Fruit fly (Drosophila melanogaster): ENCODE data around the gene DIP-gamma.

Gene DIP-gamma

DNA sequence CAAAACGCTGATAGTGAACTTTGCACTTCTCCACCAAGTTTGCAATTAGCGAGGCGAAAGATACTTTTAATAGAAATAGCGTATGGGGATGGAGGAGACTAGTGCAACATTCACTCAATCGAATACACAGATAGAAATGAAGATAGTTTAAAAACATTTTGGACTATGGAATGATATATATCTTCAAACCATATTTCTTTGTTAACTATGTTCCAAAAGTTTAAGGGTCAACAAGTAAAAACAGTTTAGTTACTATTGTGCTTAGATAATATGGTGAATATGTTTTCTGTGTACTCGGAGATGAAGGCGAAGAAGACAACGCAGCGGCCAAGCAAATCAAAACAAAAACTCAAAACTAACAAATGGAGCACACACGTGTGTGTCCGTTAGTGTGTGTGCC is 66.0 kb downstream of the DIP-gamma start (continued):
- no peak for TF ChIP-seq Dip3 (GFP tag; optimal IDR thresholded peaks at IDR 0.05)
- TF ChIP-seq ara (GFP tag; IDR thresholded peaks at IDR 0.05), result peak; percentile 69; the same call in 1 of the 2 replicates
- TF ChIP-seq btn (GFP tag; optimal IDR thresholded peaks at IDR 0.05), result no peak
- TF ChIP-seq fd96Cb (tag; optimal IDR thresholded peaks at IDR 0.05), result peak; percentile 58
- no peak for TF ChIP-seq Hand (GFP tag; optimal IDR thresholded peaks at IDR 0.05)
- TF ChIP-seq Nf-YC (tag; optimal IDR thresholded peaks at IDR 0.05), result no peak
- TF ChIP-seq CG1792 (GFP tag; optimal IDR thresholded peaks at IDR 0.05), result no peak
- no peak for TF ChIP-seq ase (GFP tag; IDR thresholded peaks at IDR 0.05)
- TF ChIP-seq kay (GFP tag; optimal IDR thresholded peaks at IDR 0.05), result no peak
- no peak for TF ChIP-seq CG10565 (GFP tag; optimal IDR thresholded peaks at IDR 0.05)
- peak; percentile 39; the same call in 1 of the 2 replicates for TF ChIP-seq gsb (GFP tag; IDR thresholded peaks at IDR 0.05)
- TF ChIP-seq usp (GFP tag; optimal IDR thresholded peaks at IDR 0.05), result no peak
- TF ChIP-seq CG2116 (GFP tag; optimal IDR thresholded peaks at IDR 0.05), result no peak
- TF ChIP-seq chn (GFP tag; optimal IDR thresholded peaks at IDR 0.05), result no peak
- TF ChIP-seq Hmx (GFP tag; optimal IDR thresholded peaks at IDR 0.05), result no peak
- no peak for TF ChIP-seq Doc2 (GFP tag; IDR thresholded peaks at IDR 0.05)
- TF ChIP-seq tup (GFP tag; optimal IDR thresholded peaks at IDR 0.05), result no peak
- peak; percentile 64; the same call in 1 of the 2 replicates for TF ChIP-seq Awh (GFP tag; IDR thresholded peaks at IDR 0.05)
- TF ChIP-seq fu2 (GFP tag; optimal IDR thresholded peaks at IDR 0.05), result no peak
- TF ChIP-seq tio (GFP tag; optimal IDR thresholded peaks at IDR 0.05), result no peak
- no peak for TF ChIP-seq CrebB (tag; optimal IDR thresholded peaks at IDR 0.05)
- no peak for TF ChIP-seq nerfin-1 (tag; optimal IDR thresholded peaks at IDR 0.05)
- peak; percentile 59 for TF ChIP-seq CG2712 (tag; optimal IDR thresholded peaks at IDR 0.05)
- no peak for TF ChIP-seq NC2β (GFP tag; optimal IDR thresholded peaks at IDR 0.05)
- TF ChIP-seq CG9797 (GFP tag; optimal IDR thresholded peaks at IDR 0.05), result no peak
- TF ChIP-seq dmrt11E (tag; optimal IDR thresholded peaks at IDR 0.05), result peak; percentile 35
- TF ChIP-seq CG4730 (GFP tag; IDR thresholded peaks at IDR 0.05), result no peak
- no peak for TF ChIP-seq CG4282 (GFP tag; optimal IDR thresholded peaks at IDR 0.05)
- TF ChIP-seq repo (GFP tag; optimal IDR thresholded peaks at IDR 0.05), result no peak
- no peak for TF ChIP-seq Sry-β (GFP tag; optimal IDR thresholded peaks at IDR 0.05)
- peak; percentile 4 for TF ChIP-seq CG18599 (GFP tag; optimal IDR thresholded peaks at IDR 0.05)
- peak; percentile 60 for TF ChIP-seq CG6689 (GFP tag; IDR thresholded peaks at IDR 0.05)
- TF ChIP-seq CG1602 (GFP tag; optimal IDR thresholded peaks at IDR 0.05), result no peak
- TF ChIP-seq Optix (GFP tag; IDR thresholded peaks at IDR 0.05), result no peak
- no peak for TF ChIP-seq nerfin-2 (GFP tag; IDR thresholded peaks at IDR 0.05; ENCODE audit: partially characterized antibody)
- TF ChIP-seq CG4360 (GFP tag; IDR thresholded peaks at IDR 0.05), result no peak
- TF ChIP-seq sna (GFP tag; IDR thresholded peaks at IDR 0.05; ENCODE audit: partially characterized antibody), result no peak
- peak; percentile 56 for TF ChIP-seq Med (GFP tag)
- TF ChIP-seq CG4707 (GFP tag; optimal IDR thresholded peaks at IDR 0.05), result no peak
- peak; percentile 59; the same call in 1 of the 2 replicates for TF ChIP-seq ranshi (GFP tag; IDR thresholded peaks at IDR 0.05)
- TF ChIP-seq CG14860 (GFP tag; IDR thresholded peaks at IDR 0.05; ENCODE audit: partially characterized antibody), result no peak
- TF ChIP-seq CG8478 (optimal IDR thresholded peaks at IDR 0.05), result no peak
- peak; percentile 5 for TF ChIP-seq Hsf (GFP tag; optimal IDR thresholded peaks at IDR 0.05)
- peak; percentile 3 for TF ChIP-seq BtbVII (GFP tag; optimal IDR thresholded peaks at IDR 0.05)
- no peak for TF ChIP-seq prd (optimal IDR thresholded peaks at IDR 0.05)
- TF ChIP-seq prd (GFP tag; IDR thresholded peaks at IDR 0.05), result peak; percentile 65
- TF ChIP-seq TFAM (GFP tag; optimal IDR thresholded peaks at IDR 0.05), result no peak
- TF ChIP-seq z (GFP tag; IDR thresholded peaks at IDR 0.05), result 0 out of 3 replicates have a peak, but pooled peaks have one; percentile 21
- TF ChIP-seq CG15601 (tag; optimal IDR thresholded peaks at IDR 0.05), result no peak
- no peak for TF ChIP-seq sr (GFP tag; IDR thresholded peaks at IDR 0.05)
- peak in 1 of 2 experiments; percentile 27 for TF ChIP-seq dpn (GFP tag; optimal IDR thresholded peaks at IDR 0.05)
- no peak for TF ChIP-seq amos (GFP tag; IDR thresholded peaks at IDR 0.05; ENCODE audit: partially characterized antibody)

All from whole organism, embryonic.